Worm (Caenorhabditis elegans) whole organism, young adult: Measurements from ENCODE around the gene F54D8.10.

ENCODE experiments used
- T07F8.4 ChIP-seq: sonication (generic microtip); optimal IDR thresholded peaks from 2 replicates; lab custom pipeline; 2016; ENCODE audit warnings: mild to moderate bottlenecking, missing genetic modification characterization, moderate library complexity, missing compliant biosample characterization
- ama-1 ChIP-seq, 3 experiments: fragments of 150-350 bp in 1 of 3; sonication (generic microtip) in 2 of 3; optimal IDR thresholded peaks; 2 replicates each; lab custom pipeline; 2014 to 2018; ENCODE audit warnings: missing biosample characterization in 2 of 3, missing genetic modification characterization in 2 of 3, missing genetic modification reagents in 2 of 3
- hsf-1 ChIP-seq: fragments of 200-800 bp; sonication (Bioruptor generic); IDR thresholded peaks from 2 replicates; pipeline ENCODE4 v1.3.6; 2022; ENCODE audit warnings: missing genetic modification reagents, missing genetic modification characterization, missing compliant biosample characterization
- snpc-3.4 ChIP-seq: sonication (generic microtip); optimal IDR thresholded peaks from 2 replicates; lab custom pipeline; 2017; ENCODE audit warnings: missing genetic modification characterization, mild to moderate bottlenecking, missing compliant biosample characterization, antibody characterized with exemption, moderate library complexity, missing genotype, missing genetic modification reagents
- somi-1 ChIP-seq: fragments of 200-800 bp; sonication (Bioruptor generic); optimal IDR thresholded peaks from 2 replicates; lab custom pipeline; 2018; ENCODE audit warnings: mild to moderate bottlenecking, missing genetic modification characterization, missing compliant biosample characterization

DNA sequence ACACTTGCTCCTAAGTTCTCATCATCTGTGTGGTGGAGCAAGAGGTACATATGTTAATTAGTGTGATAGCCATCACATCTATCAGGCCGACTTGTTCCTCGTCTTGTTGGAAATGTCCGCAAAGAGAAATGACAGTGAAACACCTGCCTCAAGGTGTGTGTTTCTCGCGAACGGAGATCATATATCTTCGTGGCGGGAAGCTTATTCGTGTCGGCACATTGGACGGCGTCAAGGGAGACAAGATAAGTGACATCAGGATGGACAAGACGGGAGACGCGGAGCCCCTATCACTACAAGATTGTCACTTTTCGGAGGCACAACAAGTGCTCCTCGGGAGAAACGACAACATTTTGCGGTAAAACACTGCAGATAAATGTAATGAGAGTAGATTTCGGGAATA is 45.2 kb downstream of the F54D8.10 start:
- TF ChIP-seq hsf-1 (GFP tag; lab: Robert Waterston, UW): no peak
- no peak for TF ChIP-seq ama-1 (optimal IDR thresholded peaks at IDR 0.05; lab: Kevin White, UChicago)
- no peak for TF ChIP-seq ama-1 (GFP tag; optimal IDR thresholded peaks at IDR 0.05; lab: Kevin White, UChicago)
- no peak for TF ChIP-seq somi-1
- no peak for TF ChIP-seq T07F8.4 (tag; lab: Kevin White, UChicago)
- TF ChIP-seq snpc-3.4 (tag; lab: Kevin White, UChicago): no peak
